Fruit fly (Drosophila melanogaster): Measurements from ENCODE around the gene CG14711.

- TF ChIP-seq EcR (GFP tag; optimal IDR thresholded peaks at IDR 0.05) (no peak), usp (GFP tag; optimal IDR thresholded peaks at IDR 0.05) (no peak)
These were observed 9.7 kb upstream of the CG14711 start for dm6 chr3R:11613252-11614036.

Measured in whole organism.